Fruit fly (Drosophila melanogaster) S2 (cell line): Measurements from ENCODE around the gene Polr3G.

Experiments
- CG8478 ChIP-seq: fragments of >200 bp; optimal IDR thresholded peaks from 2 replicates; lab custom pipeline; 2018
- CTCF ChIP-seq, 2 experiments: fragments of >200 bp; optimal IDR thresholded peaks; 2 replicates each; lab custom pipeline; 2018

DNA sequence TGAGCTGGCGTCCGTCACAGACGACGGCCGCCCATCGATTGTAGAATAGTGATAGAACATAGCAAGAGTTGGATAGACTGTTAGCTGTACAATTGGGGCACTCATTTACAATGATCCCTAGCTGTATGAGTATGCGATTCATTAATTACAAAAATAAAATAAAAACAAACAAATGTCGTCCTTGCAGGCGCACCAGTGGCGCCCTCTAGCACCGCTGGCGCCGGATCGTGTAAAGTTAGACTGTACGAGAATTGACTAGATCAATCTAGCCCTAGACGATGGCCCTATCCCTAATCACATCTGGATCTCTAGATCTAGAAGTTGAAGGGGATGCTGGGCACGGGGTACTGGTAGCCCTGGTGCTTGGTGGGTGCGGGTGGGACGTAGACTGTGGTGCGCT is 43.2 kb downstream of the Polr3G start:
- TF ChIP-seq CG8478 (lab: Kevin White, UChicago) (no peak), CTCF (optimal IDR thresholded peaks at IDR 0.05; lab: Kevin White, UChicago) (peak; percentile 47 to 57)
